Worm (Caenorhabditis elegans) whole organism, L4 larva: Measurements from ENCODE around the gene srbc-76.

Source experiments
- F26F4.8 ChIP-seq: fragments of 200-800 bp; sonication (Bioruptor generic); conservative IDR thresholded peaks from 2 replicates; pipeline ENCODE4 v1.3.6; 2022; ENCODE audit warnings: missing genetic modification characterization, missing compliant biosample characterization
- F44E2.7 ChIP-seq: fragments of 200-800 bp; sonication (Bioruptor generic); IDR thresholded peaks from 2 replicates; pipeline ENCODE4 v2.1.2; 2022; ENCODE audit warnings: missing genetic modification characterization, missing compliant biosample characterization
- F49E8.2 ChIP-seq: sonication (generic microtip); optimal IDR thresholded peaks from 2 replicates; lab custom pipeline; 2016; ENCODE audit warnings: missing compliant biosample characterization, mild to moderate bottlenecking, missing genetic modification characterization, borderline replicate concordance
- R02D3.7 ChIP-seq: fragments of 150-350 bp; sonication (generic microtip); optimal IDR thresholded peaks from 3 replicates; lab custom pipeline; 2014; ENCODE audit warnings: missing biosample characterization, missing genetic modification characterization
- T26A8.4 ChIP-seq: fragments of 200-800 bp; sonication (Bioruptor generic); IDR thresholded peaks from 2 replicates; pipeline ENCODE4 v1.3.6; 2022; ENCODE audit warnings: missing genetic modification characterization, missing compliant biosample characterization
- Y105C5A.15 ChIP-seq: fragments of 200-800 bp; sonication (Bioruptor generic); IDR thresholded peaks from 2 replicates; pipeline ENCODE4 v1.3.6; 2022; ENCODE audit warnings: missing genetic modification characterization, missing compliant biosample characterization
- Y5F2A.4 ChIP-seq: fragments of 200-800 bp; sonication (Bioruptor generic); optimal IDR thresholded peaks from 2 replicates; lab custom pipeline; 2018; ENCODE audit warnings: mild to moderate bottlenecking, missing genetic modification characterization, missing compliant biosample characterization
- ZK546.5 ChIP-seq, 2 experiments: sonication (generic microtip); optimal IDR thresholded peaks; 2 replicates each; lab custom pipeline; 2017; ENCODE audit warnings: missing biosample characterization in 2 of 2, missing genetic modification characterization in 2 of 2
- ama-1 ChIP-seq: fragments of 150-350 bp; optimal IDR thresholded peaks from 2 replicates; lab custom pipeline; 2014; ENCODE audit warnings: inconsistent platforms, mixed read lengths
- arid-1 ChIP-seq: fragments of 200-800 bp; sonication (Bioruptor generic); conservative IDR thresholded peaks from 2 replicates; pipeline ENCODE4 v1.3.6; 2022; ENCODE audit warnings: missing genetic modification reagents, missing genetic modification characterization, missing compliant biosample characterization
- ceh-28 ChIP-seq: fragments of 150-350 bp; optimal IDR thresholded peaks from 2 replicates; lab custom pipeline; 2014; ENCODE audit warnings: missing biosample characterization, missing genetic modification reagents, missing genetic modification characterization
- ceh-82 ChIP-seq: sonication (generic microtip); optimal IDR thresholded peaks from 2 replicates; lab custom pipeline; 2017; ENCODE audit warnings: missing biosample characterization, missing genetic modification characterization
- ces-1 ChIP-seq: fragments of 150-350 bp; sonication (generic microtip); optimal IDR thresholded peaks from 4 replicates; lab custom pipeline; 2014; ENCODE audit warnings: missing biosample characterization, missing genetic modification reagents, missing genetic modification characterization
- daf-12 ChIP-seq: fragments of 150-350 bp; optimal IDR thresholded peaks from 2 replicates; lab custom pipeline; 2014; ENCODE audit warnings: missing biosample characterization, missing genetic modification reagents, missing genetic modification characterization
- daf-19 ChIP-seq: fragments of 200-800 bp; sonication (Bioruptor generic); conservative IDR thresholded peaks from 2 replicates; pipeline ENCODE4 v1.3.6; 2022; ENCODE audit warnings: missing genetic modification characterization, missing compliant biosample characterization
- dmd-6 ChIP-seq: fragments of 200-800 bp; sonication (Bioruptor generic); IDR thresholded peaks from 2 replicates; pipeline ENCODE4 v1.3.6; 2022; ENCODE audit warnings: missing genetic modification reagents, missing genetic modification characterization, missing compliant biosample characterization
- dmd-9 ChIP-seq: fragments of 200-800 bp; sonication (Bioruptor generic); IDR thresholded peaks from 2 replicates; pipeline ENCODE4 v1.3.6; 2022; ENCODE audit warnings: missing genetic modification reagents, missing genetic modification characterization, missing compliant biosample characterization
- dpl-1 ChIP-seq: fragments of 150-350 bp; optimal IDR thresholded peaks from 2 replicates; lab custom pipeline; 2014; ENCODE audit warnings: missing biosample characterization, missing genetic modification reagents, missing genetic modification characterization
- duxl-1 ChIP-seq: sonication (generic microtip); optimal IDR thresholded peaks from 2 replicates; lab custom pipeline; 2016; ENCODE audit warnings: mild to moderate bottlenecking, missing genetic modification characterization, moderate library complexity, missing compliant biosample characterization; ENCODE audit not compliant: poor library complexity
- hmg-1.1 ChIP-seq: fragments of 200-800 bp; sonication (Bioruptor generic); IDR thresholded peaks from 2 replicates; pipeline ENCODE4 v1.3.6; 2022; ENCODE audit warnings: missing genetic modification reagents, missing genetic modification characterization, missing compliant biosample characterization
- jun-1 ChIP-seq: fragments of 150-350 bp; optimal IDR thresholded peaks from 2 replicates; lab custom pipeline; 2014; ENCODE audit warnings: missing biosample characterization, missing genetic modification reagents, missing genetic modification characterization
- lim-7 ChIP-seq: fragments of 200-800 bp; sonication (Bioruptor generic); IDR thresholded peaks from 2 replicates; pipeline ENCODE4 v1.3.6; 2022; ENCODE audit warnings: missing genetic modification characterization, missing compliant biosample characterization
- lin-1 ChIP-seq: fragments of 200-800 bp; sonication (Bioruptor generic); IDR thresholded peaks from 2 replicates; pipeline ENCODE4 v1.3.6; 2022; ENCODE audit warnings: missing genetic modification reagents, missing genetic modification characterization, missing compliant biosample characterization
- lin-13 ChIP-seq: fragments of 150-350 bp; optimal IDR thresholded peaks from 2 replicates; lab custom pipeline; 2014; ENCODE audit warnings: missing biosample characterization, missing genetic modification reagents, missing genetic modification characterization
- lir-3 ChIP-seq: sonication (generic microtip); optimal IDR thresholded peaks from 2 replicates; lab custom pipeline; 2016; ENCODE audit warnings: mild to moderate bottlenecking, missing genetic modification characterization, missing compliant biosample characterization
- lsy-2 ChIP-seq, 2 experiments: fragments of 150-350 bp in 1 of 2; sonication (generic microtip) in 1 of 2; optimal IDR thresholded peaks; 2 replicates each; lab custom pipeline; 2014 to 2017; ENCODE audit warnings: missing biosample characterization in 2 of 2, missing genetic modification characterization in 2 of 2
- mes-2 ChIP-seq: sonication (generic microtip); optimal IDR thresholded peaks from 2 replicates; lab custom pipeline; 2016; ENCODE audit warnings: missing genotype, mild to moderate bottlenecking, missing genetic modification characterization, missing compliant biosample characterization; ENCODE audit not compliant: poor library complexity, severe bottlenecking
- mxl-2 ChIP-seq: fragments of 200-800 bp; sonication (Bioruptor generic); conservative IDR thresholded peaks from 2 replicates; pipeline ENCODE4 v1.3.6; 2022; ENCODE audit warnings: missing genetic modification reagents, missing genetic modification characterization, missing compliant biosample characterization
- mxl-3 ChIP-seq: fragments of 200-800 bp; sonication (Bioruptor generic); optimal IDR thresholded peaks from 2 replicates; lab custom pipeline; 2018; ENCODE audit warnings: mild to moderate bottlenecking, missing genetic modification characterization, missing compliant biosample characterization
- nhr-10 ChIP-seq: fragments of 150-350 bp; optimal IDR thresholded peaks from 2 replicates; lab custom pipeline; 2014; ENCODE audit warnings: missing biosample characterization, missing genetic modification characterization
- nhr-41 ChIP-seq: fragments of 200-800 bp; sonication (Bioruptor generic); IDR thresholded peaks from 2 replicates; pipeline ENCODE4 v1.3.6; 2022; ENCODE audit warnings: missing genetic modification reagents, missing genetic modification characterization, missing compliant biosample characterization
- nhr-48 ChIP-seq: sonication (generic microtip); optimal IDR thresholded peaks from 2 replicates; lab custom pipeline; 2016; ENCODE audit warnings: mild to moderate bottlenecking, missing genetic modification characterization, missing compliant biosample characterization
- nhr-76 ChIP-seq: fragments of 150-350 bp; optimal IDR thresholded peaks from 2 replicates; lab custom pipeline; 2014; ENCODE audit warnings: missing biosample characterization, missing genetic modification characterization
- pha-4 ChIP-seq, 2 experiments: fragments of 150-350 bp in 1 of 2; fragments of 200-800 bp in 1 of 2; sonication (Bioruptor generic) in 1 of 2; IDR thresholded peaks in 1 of 2; optimal IDR thresholded peaks in 1 of 2; 2 replicates each; pipeline versions ENCODE4 v1.3.6 to Lab custom; 2014 to 2022; ENCODE audit warnings: missing genetic modification characterization in 2 of 2, missing genetic modification reagents in 2 of 2, missing biosample characterization in 1 of 2, missing compliant biosample characterization in 1 of 2
- snpc-4 ChIP-seq: fragments of 150-350 bp; optimal IDR thresholded peaks from 2 replicates; lab custom pipeline; 2014; ENCODE audit warnings: missing biosample characterization, missing genetic modification characterization
- spr-1 ChIP-seq: sonication (generic microtip); optimal IDR thresholded peaks from 2 replicates; lab custom pipeline; 2016; ENCODE audit warnings: mild to moderate bottlenecking, missing genetic modification characterization, missing compliant biosample characterization
- tag-97 ChIP-seq: fragments of 200-800 bp; sonication (Bioruptor generic); IDR thresholded peaks from 2 replicates; pipeline ENCODE4 v1.3.6; 2022; ENCODE audit warnings: missing genetic modification characterization, missing compliant biosample characterization
- vab-7 ChIP-seq: fragments of 200-800 bp; sonication (Bioruptor generic); IDR thresholded peaks from 2 replicates; pipeline ENCODE4 v1.3.6; 2022; ENCODE audit warnings: missing genetic modification reagents, missing genetic modification characterization, missing compliant biosample characterization
- zag-1 ChIP-seq: fragments of 150-350 bp; optimal IDR thresholded peaks from 2 replicates; lab custom pipeline; 2014; ENCODE audit warnings: missing biosample characterization, missing genetic modification characterization
- zfp-2 ChIP-seq: sonication (generic microtip); optimal IDR thresholded peaks from 2 replicates; lab custom pipeline; 2016; ENCODE audit warnings: mild to moderate bottlenecking, missing genetic modification characterization, missing compliant biosample characterization
- zfp-3 ChIP-seq: fragments of 200-800 bp; sonication (Bioruptor generic); conservative IDR thresholded peaks from 2 replicates; pipeline ENCODE4 v1.3.6; 2022; ENCODE audit warnings: missing genetic modification reagents, missing genetic modification characterization, missing compliant biosample characterization
- zip-2 ChIP-seq: fragments of 150-350 bp; optimal IDR thresholded peaks from 2 replicates; lab custom pipeline; 2014; ENCODE audit warnings: missing biosample characterization, missing genetic modification characterization
- ztf-7 ChIP-seq: fragments of 150-350 bp; optimal IDR thresholded peaks from 2 replicates; lab custom pipeline; 2014; ENCODE audit warnings: missing biosample characterization, missing genetic modification characterization

srbc-76 gene

ce11 chrV:15264131-15264530 lies 11.9 kb downstream of the srbc-76 start, which contains the start of gene M01B2.12:
Gene M01B2.12, minus strand, starts transcription at chrV:15264231.
- no peak for TF ChIP-seq nhr-76 (tag; lab: Kevin White, UChicago)
- no peak for TF ChIP-seq mxl-3 (GFP tag; lab: Kevin White, UChicago)
- TF ChIP-seq nhr-10 (tag; lab: Kevin White, UChicago) = no peak
- no peak for TF ChIP-seq mxl-2
- no peak for TF ChIP-seq zfp-3 (GFP tag; lab: Robert Waterston, UW)
- no peak for TF ChIP-seq dmd-6 (GFP tag; lab: Robert Waterston, UW)
- no peak for TF ChIP-seq duxl-1 (tag; lab: Kevin White, UChicago)
- no peak for TF ChIP-seq Y105C5A.15 (GFP tag; lab: Robert Waterston, UW)
- no peak for TF ChIP-seq snpc-4
- no peak for TF ChIP-seq ZK546.5 (tag; optimal IDR thresholded peaks at IDR 0.05; lab: Kevin White, UChicago)
- TF ChIP-seq daf-19 (GFP tag; lab: Robert Waterston, UW) = no peak
- TF ChIP-seq pha-4 (GFP tag; IDR thresholded peaks at IDR 0.05; lab: Robert Waterston, UW) = no peak
- no peak for TF ChIP-seq pha-4 (tag; optimal IDR thresholded peaks at IDR 0.05; lab: Kevin White, UChicago)
- TF ChIP-seq, all 104 proteins: peak for 0

ce11 chrV:15265814-15266213 lies 13.6 kb downstream of the srbc-76 start, which contains the start of gene M01B2.13:
Gene M01B2.13, minus strand, starts transcription at chrV:15265914.
- TF ChIP-seq F44E2.7 (no peak), dmd-9 (no peak), Y105C5A.15 (GFP tag; lab: Robert Waterston, UW) (no peak), ceh-28 (no peak), jun-1 (tag; lab: Kevin White, UChicago) (no peak), Y5F2A.4 (no peak), arid-1 (GFP tag; lab: Robert Waterston, UW) (no peak), duxl-1 (tag; lab: Kevin White, UChicago) (no peak), T26A8.4 (no peak), lin-1 (no peak), ceh-82 (tag; lab: Kevin White, UChicago) (no peak), nhr-10 (tag; lab: Kevin White, UChicago) (no peak), F26F4.8 (no peak), lin-13 (GFP tag; lab: Kevin White, UChicago) (no peak), spr-1 (no peak), dpl-1 (no peak), lsy-2 (tag; optimal IDR thresholded peaks at IDR 0.05; lab: Kevin White, UChicago) (no peak), zag-1 (tag; lab: Kevin White, UChicago) (no peak), ces-1 (GFP tag; lab: Kevin White, UChicago) (no peak), lir-3 (tag; lab: Kevin White, UChicago) (no peak)
- TF ChIP-seq, all 104 proteins: peak for 0

- no peak for TF ChIP-seq mes-2 (tag; lab: Kevin White, UChicago)
- no peak for TF ChIP-seq ztf-7
- no peak for TF ChIP-seq tag-97 (GFP tag; lab: Robert Waterston, UW)
- no peak for TF ChIP-seq daf-12 (tag; lab: Kevin White, UChicago)
- no peak for TF ChIP-seq nhr-48 (tag; lab: Kevin White, UChicago)
- TF ChIP-seq snpc-4 = no peak
- TF ChIP-seq R02D3.7 = no peak
- TF ChIP-seq zip-2 (tag; lab: Kevin White, UChicago) = no peak
- no peak for TF ChIP-seq ama-1 (lab: Kevin White, UChicago)
- TF ChIP-seq lim-7 (GFP tag; lab: Robert Waterston, UW) = no peak
- TF ChIP-seq vab-7 (GFP tag; lab: Robert Waterston, UW) = no peak
- TF ChIP-seq arid-1 (GFP tag; lab: Robert Waterston, UW) = no peak
- TF ChIP-seq zfp-2 (tag; lab: Kevin White, UChicago) = no peak
- no peak for TF ChIP-seq hmg-1.1 (GFP tag; lab: Robert Waterston, UW)
- no peak for TF ChIP-seq F49E8.2 (tag; lab: Kevin White, UChicago)
- TF ChIP-seq nhr-41 (GFP tag; lab: Robert Waterston, UW) = no peak
Measured at ce11 chrV:15267405-15267804, 15.2 kb downstream of the srbc-76 start, which contains the start of gene T10H4.13. Gene T10H4.13, minus strand, starts transcription at chrV:15267505.
